Worm (Caenorhabditis elegans) whole organism, L1 larva: ENCODE data around the gene pals-26.

Experiments
- C04F5.9 ChIP-seq: sonication (generic microtip); optimal IDR thresholded peaks from 2 replicates; lab custom pipeline; 2016; ENCODE audit warnings: missing genetic modification characterization, missing compliant biosample characterization
- C16A3.4 ChIP-seq: fragments of 150-350 bp; optimal IDR thresholded peaks from 2 replicates; lab custom pipeline; 2014; ENCODE audit warnings: missing biosample characterization, missing genetic modification characterization
- F16B12.6 ChIP-seq: fragments of 150-350 bp; optimal IDR thresholded peaks from 2 replicates; lab custom pipeline; 2014; ENCODE audit warnings: missing biosample characterization, missing genetic modification characterization
- aha-1 ChIP-seq: fragments of 150-350 bp; optimal IDR thresholded peaks from 2 replicates; lab custom pipeline; 2014; ENCODE audit warnings: missing biosample characterization, missing genetic modification characterization
- alr-1 ChIP-seq: fragments of 200-800 bp; sonication (Bioruptor generic); optimal IDR thresholded peaks from 2 replicates; lab custom pipeline; 2018; ENCODE audit warnings: borderline replicate concordance, mild to moderate bottlenecking, missing genetic modification characterization, missing compliant biosample characterization
- aly-2 ChIP-seq: fragments of 150-350 bp; optimal IDR thresholded peaks from 2 replicates; lab custom pipeline; 2014; ENCODE audit warnings: missing biosample characterization, missing genetic modification characterization
- ceh-82 ChIP-seq, 3 experiments: fragments of 150-350 bp in 1 of 3; sonication (generic microtip) in 2 of 3; optimal IDR thresholded peaks; 2 replicates each; lab custom pipeline; 2014 to 2017; ENCODE audit warnings: missing biosample characterization in 3 of 3, missing genetic modification characterization in 3 of 3
- dpl-1 ChIP-seq, 3 experiments: fragments of 150-350 bp in 2 of 3; sonication (generic microtip) in 1 of 3; optimal IDR thresholded peaks; 2 replicates each; lab custom pipeline; 2014 to 2017; ENCODE audit warnings: missing biosample characterization in 3 of 3, missing genetic modification characterization in 3 of 3, missing genetic modification reagents in 3 of 3
- efl-1 ChIP-seq, 4 experiments: fragments of 150-350 bp; optimal IDR thresholded peaks in 3 of 4; peaks in 1 of 4; 1 replicate in 1 of 4; 2 replicates in 3 of 4; lab custom pipeline; 2014; ENCODE audit warnings: missing biosample characterization in 2 of 4, missing genetic modification characterization in 2 of 4, missing genetic modification reagents in 2 of 4
- efl-3 ChIP-seq: fragments of 200-800 bp; sonication (Bioruptor generic); optimal IDR thresholded peaks from 2 replicates; lab custom pipeline; 2018; ENCODE audit warnings: mild to moderate bottlenecking, missing genetic modification characterization, missing compliant biosample characterization
- elt-3 ChIP-seq, 6 experiments: fragments of 150-350 bp in 1 of 6; sonication (generic microtip); optimal IDR thresholded peaks; 2 replicates each; lab custom pipeline; 2017 to 2018; ENCODE audit warnings: missing biosample characterization in 6 of 6, missing genetic modification characterization in 6 of 6, inconsistent platforms in 1 of 6
- fkh-10 ChIP-seq: sonication (generic microtip); optimal IDR thresholded peaks from 2 replicates; lab custom pipeline; 2017; ENCODE audit warnings: missing biosample characterization, missing genetic modification reagents, missing genetic modification characterization
- fkh-4 ChIP-seq: sonication (generic microtip); optimal IDR thresholded peaks from 2 replicates; lab custom pipeline; 2016; ENCODE audit warnings: missing compliant biosample characterization, missing genetic modification characterization, borderline replicate concordance
- fkh-8 ChIP-seq: sonication (generic microtip); optimal IDR thresholded peaks from 2 replicates; lab custom pipeline; 2016; ENCODE audit warnings: mild to moderate bottlenecking, missing genetic modification characterization, missing compliant biosample characterization
- fos-1 ChIP-seq: fragments of 150-350 bp; optimal IDR thresholded peaks from 2 replicates; lab custom pipeline; 2014; ENCODE audit warnings: missing biosample characterization, missing genetic modification characterization
- hlh-4 ChIP-seq: sonication (generic microtip); optimal IDR thresholded peaks from 2 replicates; lab custom pipeline; 2016; ENCODE audit warnings: mild to moderate bottlenecking, missing genetic modification characterization, missing compliant biosample characterization
- hpl-2 ChIP-seq: fragments of 150-350 bp; optimal IDR thresholded peaks from 2 replicates; lab custom pipeline; 2014; ENCODE audit warnings: missing biosample characterization, missing genetic modification reagents, missing genetic modification characterization
- irx-1 ChIP-seq: sonication (generic microtip); optimal IDR thresholded peaks from 2 replicates; lab custom pipeline; 2016; ENCODE audit warnings: missing genetic modification characterization, missing compliant biosample characterization
- isw-1 ChIP-seq: fragments of 200-800 bp; sonication (Bioruptor generic); IDR thresholded peaks from 2 replicates; pipeline ENCODE4 v1.3.6; 2022; ENCODE audit warnings: missing genetic modification characterization, missing compliant biosample characterization
- lin-15B ChIP-seq: fragments of 150-350 bp; sonication (generic microtip); optimal IDR thresholded peaks from 3 replicates; lab custom pipeline; 2014; ENCODE audit warnings: missing biosample characterization, missing genetic modification characterization
- lin-35 ChIP-seq, 2 experiments: fragments of 150-350 bp; optimal IDR thresholded peaks; 2 replicates each; lab custom pipeline; 2014; ENCODE audit warnings: missing biosample characterization in 2 of 2, missing genetic modification characterization in 2 of 2, missing genetic modification reagents in 2 of 2
- lin-39 ChIP-seq: fragments of 150-350 bp; optimal IDR thresholded peaks from 2 replicates; lab custom pipeline; 2014; ENCODE audit warnings: missing biosample characterization, missing genetic modification reagents, missing genetic modification characterization
- lsy-2 ChIP-seq, 2 experiments: fragments of 150-350 bp; optimal IDR thresholded peaks; 2 replicates each; lab custom pipeline; 2014; ENCODE audit warnings: missing biosample characterization in 2 of 2, missing genetic modification characterization in 2 of 2
- mep-1 ChIP-seq: fragments of 150-350 bp; optimal IDR thresholded peaks from 2 replicates; lab custom pipeline; 2014; ENCODE audit warnings: missing biosample characterization, missing genetic modification characterization
- nhr-19 ChIP-seq: fragments of 200-800 bp; sonication (Bioruptor generic); conservative IDR thresholded peaks from 2 replicates; pipeline ENCODE4 v1.3.6; 2022; ENCODE audit warnings: missing genetic modification characterization, missing compliant biosample characterization
- nhr-20 ChIP-seq: sonication (generic microtip); optimal IDR thresholded peaks from 2 replicates; lab custom pipeline; 2016; ENCODE audit warnings: mild to moderate bottlenecking, missing genetic modification characterization, missing compliant biosample characterization
- nhr-237 ChIP-seq: fragments of 150-350 bp; optimal IDR thresholded peaks from 2 replicates; lab custom pipeline; 2014; ENCODE audit warnings: missing biosample characterization, missing genetic modification characterization
- nhr-28 ChIP-seq: fragments of 150-350 bp; optimal IDR thresholded peaks from 2 replicates; lab custom pipeline; 2014; ENCODE audit warnings: missing biosample characterization, missing genetic modification characterization
- nhr-47 ChIP-seq: sonication (generic microtip); optimal IDR thresholded peaks from 2 replicates; lab custom pipeline; 2016; ENCODE audit warnings: mild to moderate bottlenecking, missing genetic modification characterization, moderate library complexity, missing compliant biosample characterization
- nhr-90 ChIP-seq: sonication (generic microtip); optimal IDR thresholded peaks from 2 replicates; lab custom pipeline; 2016; ENCODE audit warnings: mild to moderate bottlenecking, missing genetic modification characterization, missing compliant biosample characterization; ENCODE audit not compliant: poor library complexity
- rnt-1 ChIP-seq: sonication (generic microtip); optimal IDR thresholded peaks from 2 replicates; lab custom pipeline; 2016; ENCODE audit warnings: mild to moderate bottlenecking, missing genetic modification characterization, moderate library complexity, missing compliant biosample characterization
- snpc-4 ChIP-seq: fragments of 150-350 bp; optimal IDR thresholded peaks from 2 replicates; lab custom pipeline; 2014; ENCODE audit warnings: missing biosample characterization, missing genetic modification characterization
- sox-4 ChIP-seq: sonication (generic microtip); optimal IDR thresholded peaks from 2 replicates; lab custom pipeline; 2016; ENCODE audit warnings: missing genetic modification characterization, missing compliant biosample characterization
- sup-37 ChIP-seq: fragments of 200-800 bp; sonication (Bioruptor generic); optimal IDR thresholded peaks from 2 replicates; lab custom pipeline; 2018; ENCODE audit warnings: mild to moderate bottlenecking, missing genetic modification characterization, missing compliant biosample characterization
- swsn-7 ChIP-seq: sonication (generic microtip); optimal IDR thresholded peaks from 2 replicates; lab custom pipeline; 2016; ENCODE audit warnings: missing genetic modification characterization, missing compliant biosample characterization
- tbx-2 ChIP-seq: sonication (generic microtip); optimal IDR thresholded peaks from 2 replicates; lab custom pipeline; 2016; ENCODE audit warnings: missing genetic modification characterization, missing compliant biosample characterization
- unc-30 ChIP-seq: sonication (generic microtip); optimal IDR thresholded peaks from 2 replicates; lab custom pipeline; 2017; ENCODE audit warnings: missing biosample characterization, missing genetic modification characterization
- unc-62 ChIP-seq: fragments of 150-350 bp; optimal IDR thresholded peaks from 2 replicates; lab custom pipeline; 2014; ENCODE audit warnings: missing biosample characterization, missing genetic modification reagents, missing genetic modification characterization
- ztf-11 ChIP-seq, 2 experiments: sonication (generic microtip); optimal IDR thresholded peaks; 2 replicates each; lab custom pipeline; 2016 to 2017; ENCODE audit warnings: missing genetic modification characterization in 2 of 2, missing biosample characterization in 1 of 2, missing compliant biosample characterization in 1 of 2
- ztf-4 ChIP-seq: fragments of 150-350 bp; optimal IDR thresholded peaks from 2 replicates; lab custom pipeline; 2014; ENCODE audit warnings: missing biosample characterization, missing genetic modification characterization

pals-26 gene

DNA sequence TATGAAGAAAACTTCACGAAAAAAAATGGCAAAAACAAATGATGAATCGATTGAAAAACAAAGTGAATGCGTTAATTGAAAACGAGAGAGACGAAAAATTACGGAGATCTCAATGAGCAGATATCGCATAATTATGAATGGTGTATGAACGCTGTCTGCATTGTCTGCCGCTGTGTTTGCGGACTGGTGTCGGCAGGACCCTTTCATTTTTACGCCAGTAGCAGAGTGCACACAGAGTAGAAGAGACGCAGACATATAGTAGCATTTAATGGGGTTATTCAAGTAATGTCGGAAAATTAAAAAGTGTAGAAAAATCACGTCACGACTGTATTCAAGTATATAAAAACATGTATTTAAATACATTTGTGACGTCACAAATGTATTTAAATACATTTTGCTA lies 5.9 kb downstream of the pals-26 start:
- peak; percentile 42 for TF ChIP-seq rnt-1 (tag; lab: Kevin White, UChicago)
- TF ChIP-seq alr-1 (tag; lab: Kevin White, UChicago): no peak
- TF ChIP-seq lin-39: no peak
- TF ChIP-seq nhr-237: no peak
- TF ChIP-seq elt-3 (tag; optimal IDR thresholded peaks at IDR 0.05; lab: Kevin White, UChicago): no peak
- TF ChIP-seq aly-2 (tag; lab: Kevin White, UChicago): no peak
- no peak for TF ChIP-seq C04F5.9 (tag; lab: Kevin White, UChicago)
- TF ChIP-seq fkh-10 (GFP tag; lab: Kevin White, UChicago): no peak
- peak; percentile 42 for TF ChIP-seq mep-1 (tag; lab: Kevin White, UChicago)
- peak in 1 of 2 experiments; percentile 54 for TF ChIP-seq lsy-2 (tag; optimal IDR thresholded peaks at IDR 0.05; lab: Kevin White, UChicago)
- no peak for TF ChIP-seq ztf-11 (tag; optimal IDR thresholded peaks at IDR 0.05; lab: Kevin White, UChicago)
- no peak for TF ChIP-seq hpl-2 (GFP tag; lab: Kevin White, UChicago)
- TF ChIP-seq sup-37 (GFP tag; lab: Kevin White, UChicago): no peak
- TF ChIP-seq nhr-28 (tag; lab: Kevin White, UChicago): no peak
- TF ChIP-seq hlh-4 (tag; lab: Kevin White, UChicago): no peak
- TF ChIP-seq tbx-2 (tag; lab: Kevin White, UChicago): no peak
- no peak for TF ChIP-seq nhr-90 (tag; lab: Kevin White, UChicago)
- peak; percentile 51 to 53 for TF ChIP-seq efl-1 (optimal IDR thresholded peaks at IDR 0.05; lab: Kevin White, UChicago)
- TF ChIP-seq efl-1 (GFP tag; optimal IDR thresholded peaks at IDR 0.05 in 1 of 2; lab: Kevin White, UChicago): peak; percentile 52 to 90
- TF ChIP-seq swsn-7 (tag; lab: Kevin White, UChicago): peak; percentile 13
- no peak for TF ChIP-seq fkh-4 (tag; lab: Kevin White, UChicago)
- peak; percentile 78 for TF ChIP-seq F16B12.6 (tag; lab: Kevin White, UChicago)
- peak in 1 of 3 experiments; percentile 43 for TF ChIP-seq ceh-82 (tag; optimal IDR thresholded peaks at IDR 0.05; lab: Kevin White, UChicago)
- no peak for TF ChIP-seq fkh-8 (tag; lab: Kevin White, UChicago)
- peak in 1 of 2 experiments; percentile 48 for TF ChIP-seq lin-35 (GFP tag; optimal IDR thresholded peaks at IDR 0.05; lab: Kevin White, UChicago)
- no peak for TF ChIP-seq efl-3
- TF ChIP-seq unc-62 (GFP tag; lab: Kevin White, UChicago): no peak
- no peak for TF ChIP-seq aha-1
- TF ChIP-seq unc-30: no peak
- TF ChIP-seq isw-1 (GFP tag; lab: Robert Waterston, UW): no peak
- TF ChIP-seq sox-4 (tag; lab: Kevin White, UChicago): no peak
- no peak for TF ChIP-seq irx-1
- TF ChIP-seq fos-1 (tag; lab: Kevin White, UChicago): no peak
- TF ChIP-seq nhr-19 (GFP tag; lab: Robert Waterston, UW): peak; percentile 9; the same call in 1 of the 2 replicates
- TF ChIP-seq snpc-4 (tag; lab: Kevin White, UChicago): no peak
- no peak for TF ChIP-seq C16A3.4 (tag; lab: Kevin White, UChicago)
- no peak for TF ChIP-seq lin-15B (tag; lab: Kevin White, UChicago)
- TF ChIP-seq dpl-1 (GFP tag; optimal IDR thresholded peaks at IDR 0.05; lab: Kevin White, UChicago): peak in 1 of 3 experiments; percentile 43

DNA sequence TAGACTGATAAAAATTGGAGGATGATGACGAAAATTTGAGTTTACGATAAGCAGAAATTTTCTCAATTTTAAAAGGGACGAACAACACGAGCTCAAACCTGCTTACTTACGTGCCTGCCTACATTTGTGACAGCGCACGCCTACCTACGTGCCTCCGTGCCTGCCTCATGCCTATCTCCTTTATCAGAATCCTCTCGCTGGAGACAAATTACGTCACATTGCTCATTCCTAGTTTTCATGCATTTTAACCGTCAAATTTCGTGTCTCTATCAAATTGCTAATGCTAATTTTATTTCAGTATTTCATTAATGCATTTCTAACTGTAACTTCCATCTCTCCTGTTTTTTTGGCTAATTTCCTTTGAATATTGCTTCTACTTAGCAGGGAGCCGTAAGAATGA lies 6.4 kb downstream of the pals-26 start, which contains the start of gene pals-27:
Gene pals-27, plus strand, starts transcription at position 301 of the 400 bp plus-strand sequence.
- TF ChIP-seq nhr-20 (tag; lab: Kevin White, UChicago): no peak
- TF ChIP-seq nhr-47 (tag; lab: Kevin White, UChicago): no peak
- TF ChIP-seq ztf-4 (tag; lab: Kevin White, UChicago): no peak

DNA sequence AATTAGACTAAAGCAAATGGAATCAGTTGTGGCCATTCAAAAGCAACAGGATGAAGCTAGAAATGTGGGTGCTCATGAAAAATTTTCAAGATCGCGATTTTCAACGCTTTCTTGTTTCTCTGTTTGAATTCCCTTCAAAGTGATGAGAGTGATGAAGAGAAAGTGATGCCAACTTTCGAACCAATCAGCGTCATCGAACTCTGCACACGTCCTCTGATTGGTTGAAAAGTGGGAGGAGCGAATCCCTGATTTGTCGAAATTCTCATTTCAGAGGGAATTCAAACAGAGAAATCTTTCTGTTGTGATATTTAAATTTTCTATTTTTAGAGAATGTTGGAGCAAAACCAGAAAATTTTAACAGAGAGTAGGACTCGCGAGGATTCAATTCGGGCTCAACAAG lies 7.2 kb downstream of the pals-26 start:
- TF ChIP-seq efl-1 (optimal IDR thresholded peaks at IDR 0.05; lab: Kevin White, UChicago): no peak
- peak in 1 of 2 experiments; percentile 36 for TF ChIP-seq efl-1 (GFP tag; optimal IDR thresholded peaks at IDR 0.05 in 1 of 2; lab: Kevin White, UChicago)
- no peak for TF ChIP-seq nhr-28 (tag; lab: Kevin White, UChicago)
- TF ChIP-seq, all 84 proteins: peak for 1
